Fruit fly (Drosophila melanogaster): ENCODE measurements around the gene CG4565.

The CG4565 gene

dm6 chr3R:10863446-10863819, 10.9 kb downstream of the CG4565 start (continued):
- no peak for TF ChIP-seq CG17568 (GFP tag; optimal IDR thresholded peaks at IDR 0.05)
- TF ChIP-seq row (GFP tag; IDR thresholded peaks at IDR 0.05): no peak
- TF ChIP-seq CG8290 (GFP tag; optimal IDR thresholded peaks at IDR 0.05): no peak
- no peak for TF ChIP-seq CG8290 (tag; optimal IDR thresholded peaks at IDR 0.05)
- TF ChIP-seq Med (GFP tag): peak; percentile 78
- no peak for TF ChIP-seq rib (GFP tag; IDR thresholded peaks at IDR 0.05)
- no peak for TF ChIP-seq CG1529 (GFP tag; optimal IDR thresholded peaks at IDR 0.05)
- no peak for TF ChIP-seq slou (GFP tag; optimal IDR thresholded peaks at IDR 0.05)
- no peak for TF ChIP-seq phol (tag; optimal IDR thresholded peaks at IDR 0.05)
- TF ChIP-seq CG6272 (GFP tag; IDR thresholded peaks at IDR 0.05): 0 out of 2 replicates have a peak, but pooled peaks have one; percentile 8
- TF ChIP-seq sna (GFP tag; IDR thresholded peaks at IDR 0.05; ENCODE audit: partially characterized antibody): no peak
- TF ChIP-seq bbx (GFP tag; IDR thresholded peaks at IDR 0.05; ENCODE audit: partially characterized antibody): no peak; the same call in 1 of the 2 replicates

dm6 chr3R:10863956-10864355, 11.4 kb downstream of the CG4565 start:
- TF ChIP-seq Trl (optimal IDR thresholded peaks at IDR 0.05): peak in 1 of 2 experiments; percentile 59
- no peak for TF ChIP-seq Trl (GFP tag; optimal IDR thresholded peaks at IDR 0.05)
- no peak for TF ChIP-seq CG7745 (tag; optimal IDR thresholded peaks at IDR 0.05)
- no peak for TF ChIP-seq Atf-2 (GFP tag; optimal IDR thresholded peaks at IDR 0.05)
- TF ChIP-seq lmd (GFP tag; IDR thresholded peaks at IDR 0.05): no peak
- TF ChIP-seq CG9797 (GFP tag; optimal IDR thresholded peaks at IDR 0.05): no peak
- no peak for TF ChIP-seq Bgb (GFP tag; IDR thresholded peaks at IDR 0.05; ENCODE audit: partially characterized antibody)
- TF ChIP-seq gt (GFP tag; IDR thresholded peaks at IDR 0.05): no peak

DNA sequence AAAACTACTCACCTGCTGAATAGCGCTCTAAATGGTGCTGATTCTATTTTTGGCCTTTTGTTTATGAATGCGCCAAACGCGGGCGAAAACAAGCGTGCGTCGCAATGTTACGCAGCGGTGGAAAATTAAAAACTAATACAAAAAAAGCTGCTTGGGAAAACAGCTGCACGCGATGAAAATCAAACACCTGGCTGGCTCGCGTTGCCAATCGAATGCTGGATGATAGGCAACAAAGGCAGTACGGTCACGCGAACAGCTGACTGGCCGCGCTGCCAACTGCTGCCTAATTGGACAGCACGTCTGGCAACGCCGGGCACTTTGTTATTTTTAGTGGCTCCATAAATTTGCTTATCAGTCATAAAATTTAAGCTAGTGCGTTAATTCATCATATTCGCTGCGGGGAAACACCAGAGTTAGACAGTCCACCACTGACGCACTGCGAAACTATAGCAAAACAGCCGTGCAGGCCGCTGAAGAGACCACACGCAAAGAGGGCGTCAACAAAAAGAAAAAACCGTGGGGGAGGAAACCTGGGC, 16.0 kb downstream of the CG4565 start, which contains the start of the genes SelR and Tsp86D:
TSS of gene SelR (minus strand) at position 216 of the 536 bp plus-strand sequence.
TSS of gene Tsp86D (plus strand) at position 282 of the 536 bp plus-strand sequence.
- TF ChIP-seq trem (tag; optimal IDR thresholded peaks at IDR 0.05) (peak; percentile 99), Usf (GFP tag; optimal IDR thresholded peaks at IDR 0.05) (no peak), Hr51 (GFP tag; optimal IDR thresholded peaks at IDR 0.05) (peak in 1 of 2 experiments; percentile 32), vfl (GFP tag; optimal IDR thresholded peaks at IDR 0.05) (no peak), nau (GFP tag; optimal IDR thresholded peaks at IDR 0.05) (peak; percentile 89), p53 (GFP tag; optimal IDR thresholded peaks at IDR 0.05) (peak; percentile 57), CG9817 (tag; optimal IDR thresholded peaks at IDR 0.05) (no peak), CG6791 (GFP tag; IDR thresholded peaks at IDR 0.05; ENCODE audit: partially characterized antibody) (peak; percentile 64; the same call in 2 of the 3 replicates), Meics (GFP tag; optimal IDR thresholded peaks at IDR 0.05) (peak; percentile 37), z (GFP tag; IDR thresholded peaks at IDR 0.05) (0 out of 3 replicates have a peak, but pooled peaks have one; percentile 8), CG12104 (GFP tag; optimal IDR thresholded peaks at IDR 0.05) (peak; percentile 48), Hmr (GFP tag; optimal IDR thresholded peaks at IDR 0.05) (peak; percentile 67), CG9797 (GFP tag; optimal IDR thresholded peaks at IDR 0.05) (peak; percentile 95), Sox102F (GFP tag; optimal IDR thresholded peaks at IDR 0.05) (no peak), CG15073 (GFP tag; optimal IDR thresholded peaks at IDR 0.05) (no peak), CG3281 (GFP tag; optimal IDR thresholded peaks at IDR 0.05) (peak; percentile 69), CG9876 (GFP tag; optimal IDR thresholded peaks at IDR 0.05) (no peak), CG1792 (GFP tag; optimal IDR thresholded peaks at IDR 0.05) (no peak), CG2129 (GFP tag; IDR thresholded peaks at IDR 0.05; ENCODE audit: partially characterized antibody) (0 out of 2 replicates have a peak, but pooled peaks have one; percentile 21), schlank (tag; optimal IDR thresholded peaks at IDR 0.05) (peak; percentile 6), unc-4 (GFP tag; IDR thresholded peaks at IDR 0.05; ENCODE audit: partially characterized antibody) (peak; percentile 66), Dref (GFP tag; IDR thresholded peaks at IDR 0.05) (peak; percentile 44), Trl (optimal IDR thresholded peaks at IDR 0.05) (no peak), Trl (GFP tag; optimal IDR thresholded peaks at IDR 0.05) (no peak), CG12744 (GFP tag; optimal IDR thresholded peaks at IDR 0.05) (peak; percentile 35), CG10543 (GFP tag; optimal IDR thresholded peaks at IDR 0.05) (peak; percentile 67), Ets97D (GFP tag; optimal IDR thresholded peaks at IDR 0.05) (peak; percentile 69), CG10274 (GFP tag; optimal IDR thresholded peaks at IDR 0.05) (no peak), Dp (GFP tag; optimal IDR thresholded peaks at IDR 0.05) (peak; percentile 36), MTF-1 (GFP tag; optimal IDR thresholded peaks at IDR 0.05; ENCODE audit: borderline replicate concordance) (peak; percentile 55), Camta (GFP tag; optimal IDR thresholded peaks at IDR 0.05) (no peak)

All from whole organism, embryonic.